Worm (Caenorhabditis elegans) whole organism, L1 larva: ENCODE measurements around the gene srlf-20.

Experiments
- ceh-8 ChIP-seq: fragments of 200-800 bp; sonication (Bioruptor generic); optimal IDR thresholded peaks from 2 replicates; lab custom pipeline; 2018; ENCODE audit warnings: mild to moderate bottlenecking, missing genetic modification characterization, moderate library complexity, missing compliant biosample characterization
- ces-1 ChIP-seq: fragments of 150-350 bp; optimal IDR thresholded peaks from 2 replicates; lab custom pipeline; 2014; ENCODE audit warnings: missing biosample characterization, missing genetic modification reagents, missing genetic modification characterization
- fkh-10 ChIP-seq: sonication (generic microtip); optimal IDR thresholded peaks from 2 replicates; lab custom pipeline; 2017; ENCODE audit warnings: missing biosample characterization, missing genetic modification reagents, missing genetic modification characterization
- hlh-4 ChIP-seq: sonication (generic microtip); optimal IDR thresholded peaks from 2 replicates; lab custom pipeline; 2016; ENCODE audit warnings: mild to moderate bottlenecking, missing genetic modification characterization, missing compliant biosample characterization
- lin-14 ChIP-seq: fragments of 200-800 bp; sonication (Bioruptor generic); optimal IDR thresholded peaks from 2 replicates; lab custom pipeline; 2018; ENCODE audit warnings: mild to moderate bottlenecking, missing genetic modification characterization, moderate library complexity, missing compliant biosample characterization
- lin-15B ChIP-seq: fragments of 150-350 bp; sonication (generic microtip); optimal IDR thresholded peaks from 3 replicates; lab custom pipeline; 2014; ENCODE audit warnings: missing biosample characterization, missing genetic modification characterization
- nhr-237 ChIP-seq: fragments of 150-350 bp; optimal IDR thresholded peaks from 2 replicates; lab custom pipeline; 2014; ENCODE audit warnings: missing biosample characterization, missing genetic modification characterization
- sptf-1 ChIP-seq: fragments of 150-350 bp; optimal IDR thresholded peaks from 2 replicates; lab custom pipeline; 2014; ENCODE audit warnings: missing biosample characterization, missing genetic modification characterization

DNA sequence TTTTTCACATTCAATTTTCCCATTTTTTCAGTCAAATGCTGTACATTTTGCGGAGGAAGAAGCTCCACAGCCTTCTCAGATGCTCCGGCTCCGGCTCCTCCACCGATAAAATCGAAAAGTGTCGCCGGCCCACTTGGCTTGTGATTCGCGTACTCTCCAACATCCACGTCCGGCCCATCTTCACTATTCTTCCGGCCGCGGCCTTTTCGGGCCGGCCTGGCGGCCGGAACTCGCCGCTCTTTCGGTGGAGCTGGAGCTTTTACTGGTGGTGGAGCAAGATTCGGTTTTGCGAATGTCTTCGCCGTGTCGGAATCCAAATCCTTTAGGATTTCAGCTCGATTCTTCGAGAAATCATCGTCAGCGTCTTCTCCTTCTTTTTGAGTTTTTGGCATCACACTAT lies 48.8 kb downstream of the srlf-20 start:
- TF ChIP-seq nhr-237: no peak
- no peak for TF ChIP-seq ceh-8 (GFP tag; lab: Kevin White, UChicago)
- no peak for TF ChIP-seq sptf-1
- no peak for TF ChIP-seq fkh-10 (GFP tag; lab: Kevin White, UChicago)
- TF ChIP-seq ces-1: no peak
- no peak for TF ChIP-seq lin-14
- no peak for TF ChIP-seq lin-15B (tag; lab: Kevin White, UChicago)
- no peak for TF ChIP-seq hlh-4 (tag; lab: Kevin White, UChicago)
